Fruit fly (Drosophila melanogaster) whole organism, embryonic: ENCODE results near the gene Ttc19.

ENCODE experiments used
- Antp ChIP-seq: fragments of 200-800 bp; sonication (Bioruptor generic); optimal IDR thresholded peaks from 3 replicates; lab custom pipeline; 2016; ENCODE audit warnings: missing biosample characterization, missing genetic modification characterization
- Atf-2 ChIP-seq: fragments of 200-800 bp; sonication (Bioruptor generic); optimal IDR thresholded peaks from 2 replicates; lab custom pipeline; 2016; ENCODE audit warnings: missing biosample characterization, missing genetic modification characterization
- CG10321 ChIP-seq: fragments of 200-800 bp; sonication (Bioruptor generic); IDR thresholded peaks from 2 replicates; pipeline ENCODE4 v1.3.6; 2022; ENCODE audit warnings: missing biosample characterization, missing genetic modification characterization
- CG11456 ChIP-seq: fragments of 200-800 bp; sonication (Bioruptor generic); IDR thresholded peaks from 3 replicates; pipeline ENCODE4 v1.3.6; 2022; ENCODE audit warnings: missing biosample characterization, missing genetic modification characterization
- CG12769 ChIP-seq: fragments of 200-800 bp; sonication (Bioruptor generic); optimal IDR thresholded peaks from 2 replicates; lab custom pipeline; 2019; ENCODE audit warnings: missing biosample characterization, mild to moderate bottlenecking, missing genetic modification characterization, moderate library complexity
- CG12942 ChIP-seq: fragments of 200-800 bp; sonication (Bioruptor generic); optimal IDR thresholded peaks from 3 replicates; lab custom pipeline; 2016; ENCODE audit warnings: missing biosample characterization, missing genetic modification characterization
- CG13894 ChIP-seq: fragments of 200-800 bp; sonication (Bioruptor generic); optimal IDR thresholded peaks from 3 replicates; lab custom pipeline; 2018; ENCODE audit warnings: missing biosample characterization, mild to moderate bottlenecking, missing genetic modification characterization, moderate library complexity
- CG14014 ChIP-seq: fragments of 200-800 bp; sonication (Bioruptor generic); IDR thresholded peaks from 2 replicates; pipeline ENCODE4 v1.3.6; 2022; ENCODE audit warnings: missing biosample characterization, missing genetic modification characterization
- CG14050 ChIP-seq: fragments of 200-800 bp; sonication (Bioruptor generic); IDR thresholded peaks from 3 replicates; pipeline ENCODE4 v1.3.6; 2022; ENCODE audit warnings: missing biosample characterization, missing genetic modification characterization
- CG17829 ChIP-seq: fragments of 200-800 bp; optimal IDR thresholded peaks from 2 replicates; lab custom pipeline; 2019; ENCODE audit warnings: missing biosample characterization, mild to moderate bottlenecking, missing genetic modification characterization, moderate library complexity
- CG18011 ChIP-seq: fragments of 200-800 bp; sonication (Bioruptor generic); optimal IDR thresholded peaks from 2 replicates; lab custom pipeline; 2017; ENCODE audit warnings: missing biosample characterization, missing genetic modification characterization, mild to moderate bottlenecking, moderate library complexity, missing genotype
- CG18619 ChIP-seq: fragments of 200-800 bp; sonication (Bioruptor generic); optimal IDR thresholded peaks from 3 replicates; lab custom pipeline; 2017; ENCODE audit warnings: missing biosample characterization, mild to moderate bottlenecking, missing genetic modification characterization
- CG31365 ChIP-seq: fragments of 200-800 bp; sonication (Bioruptor generic); optimal IDR thresholded peaks from 2 replicates; lab custom pipeline; 2018; ENCODE audit warnings: missing biosample characterization, mild to moderate bottlenecking, missing genetic modification characterization
- CG31388 ChIP-seq: fragments of 200-800 bp; sonication (Bioruptor generic); optimal IDR thresholded peaks from 2 replicates; lab custom pipeline; 2016; ENCODE audit warnings: missing biosample characterization, missing genetic modification characterization
- CG32532 ChIP-seq: fragments of 200-800 bp; sonication (Bioruptor generic); IDR thresholded peaks from 2 replicates; pipeline ENCODE4 v1.3.6; 2022; ENCODE audit warnings: missing biosample characterization, missing genetic modification characterization
- CG3281 ChIP-seq: fragments of 200-800 bp; sonication (Bioruptor generic); optimal IDR thresholded peaks from 3 replicates; lab custom pipeline; 2017; ENCODE audit warnings: missing biosample characterization, mild to moderate bottlenecking, missing genetic modification characterization
- CG6254 ChIP-seq: fragments of 200-800 bp; sonication (Bioruptor generic); optimal IDR thresholded peaks from 3 replicates; lab custom pipeline; 2017; ENCODE audit warnings: mild to moderate bottlenecking, missing biosample characterization, missing genetic modification reagents, missing genetic modification characterization
- CG7963 ChIP-seq: fragments of 200-800 bp; sonication (Bioruptor generic); IDR thresholded peaks from 3 replicates; pipeline ENCODE4 v1.3.6; 2022; ENCODE audit warnings: missing biosample characterization, missing genetic modification characterization; ENCODE audit not compliant: partially characterized antibody
- CG8924 ChIP-seq: fragments of 200-800 bp; optimal IDR thresholded peaks from 3 replicates; lab custom pipeline; 2019; ENCODE audit warnings: missing biosample characterization, mild to moderate bottlenecking, missing genetic modification characterization, moderate library complexity
- CG9817 ChIP-seq: fragments of 200-800 bp; sonication (Bioruptor generic); optimal IDR thresholded peaks from 2 replicates; lab custom pipeline; 2018; ENCODE audit warnings: missing biosample characterization, mild to moderate bottlenecking, missing genetic modification characterization, moderate library complexity
- CG9932 ChIP-seq: fragments of 200-800 bp; sonication (Bioruptor generic); IDR thresholded peaks from 2 replicates; pipeline ENCODE4 v1.3.6; 2022; ENCODE audit warnings: missing biosample characterization, missing genetic modification characterization
- CrebB ChIP-seq: fragments of 200-800 bp; sonication (Bioruptor generic); optimal IDR thresholded peaks from 3 replicates; lab custom pipeline; 2018; ENCODE audit warnings: missing biosample characterization, mild to moderate bottlenecking, missing genetic modification characterization
- Deaf1 ChIP-seq: fragments of 200-800 bp; optimal IDR thresholded peaks from 3 replicates; lab custom pipeline; 2019; ENCODE audit warnings: missing biosample characterization, mild to moderate bottlenecking, missing genetic modification characterization, moderate library complexity
- Dfd ChIP-seq, 2 experiments: fragments of >200 bp; optimal IDR thresholded peaks; 2 replicates each; lab custom pipeline; 2017; ENCODE audit warnings: missing biosample characterization in 2 of 2, missing genetic modification characterization in 2 of 2
- ERR ChIP-seq: fragments of 200-800 bp; sonication (Bioruptor generic); optimal IDR thresholded peaks from 2 replicates; lab custom pipeline; 2016; ENCODE audit warnings: missing biosample characterization, missing genetic modification characterization
- Elba2 ChIP-seq: fragments of 200-800 bp; sonication (Bioruptor generic); optimal IDR thresholded peaks from 3 replicates; lab custom pipeline; 2016; ENCODE audit warnings: missing biosample characterization, missing genetic modification characterization
- Gsc ChIP-seq: fragments of 200-800 bp; sonication (Bioruptor generic); IDR thresholded peaks from 2 replicates; pipeline ENCODE4 v1.3.6; 2022; ENCODE audit warnings: missing biosample characterization, missing genetic modification characterization
- Gug ChIP-seq: fragments of 200-800 bp; sonication (Bioruptor generic); IDR thresholded peaks from 4 replicates; pipeline ENCODE4 v1.3.6; 2022; ENCODE audit warnings: missing biosample characterization, missing genetic modification characterization
- Mad ChIP-seq: fragments of 200-800 bp; sonication (Bioruptor generic); optimal IDR thresholded peaks from 2 replicates; lab custom pipeline; 2016; ENCODE audit warnings: missing biosample characterization, missing genetic modification characterization
- Nf-YA ChIP-seq: fragments of 200-800 bp; sonication (Bioruptor generic); IDR thresholded peaks from 2 replicates; pipeline ENCODE4 v1.3.6; 2022; ENCODE audit warnings: missing biosample characterization, missing genetic modification characterization
- Nf-YB ChIP-seq: fragments of 200-800 bp; sonication (Bioruptor generic); optimal IDR thresholded peaks from 3 replicates; lab custom pipeline; 2019; ENCODE audit warnings: missing biosample characterization, mild to moderate bottlenecking, missing genetic modification characterization, moderate library complexity
- Sox102F ChIP-seq: fragments of 200-800 bp; sonication (Bioruptor generic); optimal IDR thresholded peaks from 2 replicates; lab custom pipeline; 2018; ENCODE audit warnings: missing biosample characterization, mild to moderate bottlenecking, missing genetic modification characterization, moderate library complexity
- Sry-δ ChIP-seq: fragments of 200-800 bp; sonication (Bioruptor generic); optimal IDR thresholded peaks from 2 replicates; lab custom pipeline; 2016; ENCODE audit warnings: missing biosample characterization, missing genetic modification characterization
- Taf1 ChIP-seq: fragments of 200-800 bp; sonication (Bioruptor generic); IDR thresholded peaks from 2 replicates; pipeline ENCODE4 v1.3.6; 2022; ENCODE audit warnings: missing biosample characterization, missing genetic modification characterization
- abd-A ChIP-seq: fragments of 200-800 bp; sonication (Bioruptor generic); optimal IDR thresholded peaks from 3 replicates; lab custom pipeline; 2019; ENCODE audit warnings: missing biosample characterization, mild to moderate bottlenecking, missing genetic modification characterization, moderate library complexity
- cg ChIP-seq: fragments of 200-800 bp; sonication (Bioruptor generic); optimal IDR thresholded peaks from 3 replicates; lab custom pipeline; 2019; ENCODE audit warnings: missing biosample characterization, mild to moderate bottlenecking, missing genetic modification characterization, moderate library complexity
- crol ChIP-seq: fragments of 200-800 bp; sonication (Bioruptor generic); IDR thresholded peaks from 2 replicates; pipeline ENCODE4 v1.3.6; 2022; ENCODE audit warnings: missing biosample characterization, missing genetic modification characterization
- danr ChIP-seq: fragments of 200-800 bp; sonication (Bioruptor generic); IDR thresholded peaks from 2 replicates; pipeline ENCODE4 v1.3.6; 2022; ENCODE audit warnings: missing biosample characterization, missing genetic modification characterization
- dm ChIP-seq: fragments of 200-800 bp; sonication (Bioruptor generic); optimal IDR thresholded peaks from 3 replicates; lab custom pipeline; 2016; ENCODE audit warnings: missing biosample characterization, missing genetic modification characterization
- ewg ChIP-seq: fragments of 200-800 bp; sonication (Bioruptor generic); optimal IDR thresholded peaks from 3 replicates; lab custom pipeline; 2017; ENCODE audit warnings: mild to moderate bottlenecking, missing biosample characterization, missing genetic modification reagents, missing genetic modification characterization
- gsb-n ChIP-seq: fragments of 200-800 bp; sonication (Bioruptor generic); optimal IDR thresholded peaks from 3 replicates; lab custom pipeline; 2018; ENCODE audit warnings: missing biosample characterization, mild to moderate bottlenecking, missing genetic modification characterization
- ham ChIP-seq: fragments of 200-800 bp; sonication (Bioruptor generic); IDR thresholded peaks from 2 replicates; pipeline ENCODE4 v1.3.6; 2022; ENCODE audit warnings: missing biosample characterization, missing genetic modification characterization
- inv ChIP-seq: fragments of 200-800 bp; sonication (Bioruptor generic); IDR thresholded peaks from 2 replicates; pipeline ENCODE4 v1.3.6; 2022; ENCODE audit warnings: missing biosample characterization, missing genetic modification characterization; ENCODE audit not compliant: partially characterized antibody
- kah ChIP-seq: fragments of 200-800 bp; sonication (Bioruptor generic); optimal IDR thresholded peaks from 2 replicates; lab custom pipeline; 2018; ENCODE audit warnings: missing biosample characterization, mild to moderate bottlenecking, missing genetic modification characterization
- lola ChIP-seq, 3 experiments: fragments of >200 bp in 2 of 3; fragments of 200-800 bp in 1 of 3; sonication (Bioruptor generic) in 1 of 3; optimal IDR thresholded peaks; 2 replicates each; lab custom pipeline; 2017 to 2019; ENCODE audit warnings: missing biosample characterization in 3 of 3, missing genetic modification characterization in 3 of 3, mild to moderate bottlenecking in 1 of 3, moderate library complexity in 1 of 3
- prd ChIP-seq, 3 experiments: fragments of >200 bp in 2 of 3; fragments of 200-800 bp in 1 of 3; sonication (Bioruptor generic) in 1 of 3; optimal IDR thresholded peaks in 2 of 3; IDR thresholded peaks in 1 of 3; 2 replicates in 2 of 3; 3 replicates in 1 of 3; pipeline versions ENCODE4 v1.3.6 to Lab custom; 2017 to 2022; ENCODE audit warnings: missing biosample characterization in 1 of 3, missing genetic modification characterization in 1 of 3
- pros ChIP-seq: fragments of 200-800 bp; sonication (Bioruptor generic); optimal IDR thresholded peaks from 3 replicates; lab custom pipeline; 2019; ENCODE audit warnings: missing biosample characterization, mild to moderate bottlenecking, missing genetic modification characterization, moderate library complexity
- schlank ChIP-seq: fragments of 200-800 bp; sonication (Bioruptor generic); optimal IDR thresholded peaks from 2 replicates; lab custom pipeline; 2018; ENCODE audit warnings: missing biosample characterization, mild to moderate bottlenecking, missing genetic modification characterization
- seq ChIP-seq: fragments of 200-800 bp; sonication (Bioruptor generic); IDR thresholded peaks from 2 replicates; pipeline ENCODE4 v1.3.6; 2022; ENCODE audit warnings: missing biosample characterization, missing genetic modification characterization
- so ChIP-seq: fragments of 200-800 bp; sonication (Bioruptor generic); IDR thresholded peaks from 3 replicates; pipeline ENCODE4 v1.3.6; 2022; ENCODE audit warnings: missing biosample characterization, missing genetic modification characterization
- tx ChIP-seq: fragments of 200-800 bp; sonication (Bioruptor generic); optimal IDR thresholded peaks from 2 replicates; lab custom pipeline; 2016; ENCODE audit warnings: missing biosample characterization, missing genetic modification characterization

Ttc19 gene

DNA sequence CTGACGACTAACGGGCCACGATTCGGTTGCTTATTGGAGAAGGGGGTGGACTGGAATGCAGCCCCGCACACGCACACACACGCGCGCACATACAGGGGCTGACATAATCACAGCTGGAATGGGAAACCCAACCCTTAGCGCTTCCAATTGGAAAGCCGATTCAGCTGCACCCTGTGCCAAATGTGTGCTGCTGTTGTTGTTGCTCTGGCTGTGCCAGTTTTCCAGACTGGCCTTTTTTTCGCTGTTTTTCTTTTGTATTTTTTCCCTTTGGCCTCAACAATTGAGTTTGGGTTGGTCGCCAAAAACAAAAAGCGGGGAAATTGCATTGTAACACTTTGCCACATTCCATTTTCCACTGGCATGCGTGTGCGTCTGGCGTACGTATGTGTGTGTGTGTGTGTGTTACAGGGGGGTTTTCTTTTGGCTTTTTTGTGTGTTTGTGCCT, 38.4 kb upstream of the Ttc19 start (continued):
- TF ChIP-seq CG8924 (tag; lab: Kevin White, UChicago) (no peak), CG12942 (no peak), crol (peak; percentile 25; the same call in 1 of the 2 replicates), abd-A (peak; percentile 1), schlank (tag; lab: Kevin White, UChicago) (no peak), lola (GFP tag; optimal IDR thresholded peaks at IDR 0.05; lab: Kevin White, UChicago) (no peak), Nf-YA (GFP tag; lab: Robert Waterston, UW) (no peak), Deaf1 (tag; lab: Kevin White, UChicago) (peak; percentile 78), CG31365 (no peak), Gug (GFP tag; lab: Robert Waterston, UW) (no peak), CG9817 (tag; lab: Kevin White, UChicago) (no peak), CG7963 (GFP tag; lab: Robert Waterston, UW) (no peak), ewg (peak; percentile 51), pros (GFP tag; lab: Kevin White, UChicago) (peak; percentile 1), CG9932 (GFP tag; lab: Robert Waterston, UW) (no peak), Sry-δ (no peak), ERR (GFP tag; lab: Kevin White, UChicago) (no peak), gsb-n (tag; lab: Kevin White, UChicago) (no peak), cg (GFP tag; lab: Kevin White, UChicago) (peak; percentile 63), CG18011 (GFP tag; lab: Kevin White, UChicago) (no peak), Mad (GFP tag; lab: Kevin White, UChicago) (no peak), CG11456 (GFP tag; lab: Robert Waterston, UW) (no peak), CG18619 (GFP tag; lab: Kevin White, UChicago) (no peak), seq (peak; percentile 47; the same call in 1 of the 2 replicates), danr (GFP tag; lab: Robert Waterston, UW) (no peak), CG13894 (no peak), so (GFP tag; lab: Robert Waterston, UW) (no peak), kah (no peak), Sox102F (GFP tag; lab: Kevin White, UChicago) (no peak), CG31388 (no peak), CG14050 (no peak), Taf1 (GFP tag; lab: Robert Waterston, UW) (no peak), CG3281 (no peak), CG10321 (no peak), CG6254 (GFP tag; lab: Kevin White, UChicago) (peak; percentile 98), CG17829 (tag; lab: Kevin White, UChicago) (no peak), CrebB (no peak), prd (optimal IDR thresholded peaks at IDR 0.05; lab: Kevin White, UChicago) (no peak), prd (GFP tag; IDR thresholded peaks at IDR 0.05; lab: Robert Waterston, UW) (no peak), CG14014 (GFP tag; lab: Robert Waterston, UW) (no peak), ham (no peak), dm (GFP tag; lab: Kevin White, UChicago) (no peak), Dfd (GFP tag; optimal IDR thresholded peaks at IDR 0.05; lab: Kevin White, UChicago) (no peak), Elba2 (GFP tag; lab: Kevin White, UChicago) (no peak), CG12769 (tag; lab: Kevin White, UChicago) (no peak), Antp (GFP tag; lab: Kevin White, UChicago) (no peak), tx (GFP tag; lab: Kevin White, UChicago) (no peak), Nf-YB (peak; percentile 93), CG32532 (GFP tag; lab: Robert Waterston, UW) (no peak), Gsc (GFP tag; lab: Robert Waterston, UW) (no peak), Atf-2 (no peak), inv (no peak)
